Worm (Caenorhabditis elegans) whole organism, L3 larva: ENCODE results near the gene abts-4.

Source experiments
- ama-1 ChIP-seq: fragments of 150-350 bp; optimal IDR thresholded peaks from 2 replicates; lab custom pipeline; 2018
- ceh-16 ChIP-seq: sonication (generic microtip); optimal IDR thresholded peaks from 2 replicates; lab custom pipeline; 2017; ENCODE audit warnings: missing biosample characterization, missing genetic modification characterization
- ceh-9 ChIP-seq: sonication (generic microtip); optimal IDR thresholded peaks from 2 replicates; lab custom pipeline; 2018; ENCODE audit warnings: missing biosample characterization, missing genetic modification characterization
- egl-27 ChIP-seq: sonication (generic microtip); optimal IDR thresholded peaks from 4 replicates; lab custom pipeline; 2017; ENCODE audit warnings: missing biosample characterization, missing genetic modification reagents, missing genetic modification characterization
- egl-5 ChIP-seq: fragments of 150-350 bp; optimal IDR thresholded peaks from 2 replicates; lab custom pipeline; 2017; ENCODE audit warnings: missing biosample characterization, missing genetic modification reagents, missing genetic modification characterization, inconsistent platforms
- elt-3 ChIP-seq, 3 experiments: fragments of 150-350 bp in 1 of 3; sonication (generic microtip) in 2 of 3; optimal IDR thresholded peaks; 2 replicates in 2 of 3; 4 replicates in 1 of 3; lab custom pipeline; 2014 to 2017; ENCODE audit warnings: missing biosample characterization in 3 of 3, missing genetic modification characterization in 3 of 3
- fkh-2 ChIP-seq: fragments of 150-350 bp; optimal IDR thresholded peaks from 2 replicates; lab custom pipeline; 2014; ENCODE audit warnings: missing biosample characterization, missing genetic modification reagents, missing genetic modification characterization
- lin-15B ChIP-seq: fragments of 150-350 bp; optimal IDR thresholded peaks from 2 replicates; lab custom pipeline; 2014; ENCODE audit warnings: missing biosample characterization, missing genetic modification characterization
- mdl-1 ChIP-seq: fragments of 150-350 bp; optimal IDR thresholded peaks from 2 replicates; lab custom pipeline; 2014; ENCODE audit warnings: missing biosample characterization, missing genetic modification characterization
- nhr-43 ChIP-seq: sonication (generic microtip); optimal IDR thresholded peaks from 2 replicates; lab custom pipeline; 2016; ENCODE audit warnings: mild to moderate bottlenecking, missing genetic modification characterization, missing compliant biosample characterization; ENCODE audit not compliant: poor library complexity, severe bottlenecking
- nhr-67 ChIP-seq: fragments of 150-350 bp; optimal IDR thresholded peaks from 2 replicates; lab custom pipeline; 2014; ENCODE audit warnings: missing biosample characterization, missing genetic modification characterization
- nhr-76 ChIP-seq: fragments of 150-350 bp; sonication (generic microtip); optimal IDR thresholded peaks from 5 replicates; lab custom pipeline; 2014; ENCODE audit warnings: missing biosample characterization, missing genetic modification characterization
- sea-2 ChIP-seq: fragments of 150-350 bp; sonication (generic microtip); optimal IDR thresholded peaks from 4 replicates; lab custom pipeline; 2014; ENCODE audit warnings: missing biosample characterization, missing genetic modification reagents, missing genetic modification characterization
- unc-62 ChIP-seq: fragments of 150-350 bp; sonication (generic microtip); optimal IDR thresholded peaks from 4 replicates; lab custom pipeline; 2014; ENCODE audit warnings: missing biosample characterization, missing genetic modification reagents, missing genetic modification characterization

ce11 chrX:6733201-6733600 lies 28.3 kb downstream of the abts-4 start, which contains the start of gene R03E9.2:
- TF ChIP-seq unc-62 (GFP tag; lab: Kevin White, UChicago), result no peak
- no peak for TF ChIP-seq nhr-67
- no peak for TF ChIP-seq sea-2 (GFP tag; lab: Kevin White, UChicago)
- TF ChIP-seq ama-1, result no peak
- no peak for TF ChIP-seq nhr-76
- TF ChIP-seq mdl-1 (tag; lab: Kevin White, UChicago), result no peak
- TF ChIP-seq egl-27, result no peak
- no peak for TF ChIP-seq nhr-43 (tag; lab: Kevin White, UChicago)
- TF ChIP-seq lin-15B (tag; lab: Kevin White, UChicago), result no peak
- no peak for TF ChIP-seq elt-3 (tag; optimal IDR thresholded peaks at IDR 0.05; lab: Kevin White, UChicago)
- no peak for TF ChIP-seq fkh-2 (tag; lab: Kevin White, UChicago)
- no peak for TF ChIP-seq ceh-16 (tag; lab: Kevin White, UChicago)
- no peak for TF ChIP-seq egl-5 (tag; lab: Kevin White, UChicago)
- TF ChIP-seq ceh-9, result no peak
